Worm (Caenorhabditis elegans): ENCODE data around the gene F38B7.3.
A peak's percentile ranks its signal among the peaks of the same experiment; 100 is the strongest.

Gene F38B7.3

ce11 chrV:11535504-11536062, 13.3 kb upstream of the F38B7.3 start (continued):
- TF ChIP-seq irx-1 (tag; optimal IDR thresholded peaks at IDR 0.05) = no peak
- TF ChIP-seq nhr-85 (tag) = peak; percentile 34
- TF ChIP-seq dsc-1 (tag; optimal IDR thresholded peaks at IDR 0.05) = no peak
- TF ChIP-seq egl-13 (tag; optimal IDR thresholded peaks at IDR 0.05) = no peak
- TF ChIP-seq lin-15B (tag; optimal IDR thresholded peaks at IDR 0.05) = no peak
- no peak for TF ChIP-seq fos-1 (tag; optimal IDR thresholded peaks at IDR 0.05)
- no peak for TF ChIP-seq aly-2 (tag; optimal IDR thresholded peaks at IDR 0.05)
- no peak for TF ChIP-seq nhr-28 (tag; optimal IDR thresholded peaks at IDR 0.05)
- TF ChIP-seq mab-9 (GFP tag; IDR thresholded peaks at IDR 0.05) = no peak

ce11 chrV:11536667-11537066, 12.2 kb upstream of the F38B7.3 start:
- TF ChIP-seq efl-1 (optimal IDR thresholded peaks at IDR 0.05) = no peak
- peak in 1 of 2 experiments; percentile 83 for TF ChIP-seq efl-1 (GFP tag; optimal IDR thresholded peaks at IDR 0.05 in 1 of 2)
- TF ChIP-seq lin-14 (GFP tag; optimal IDR thresholded peaks at IDR 0.05) = peak; percentile 62
- no peak for TF ChIP-seq lsy-2 (tag; optimal IDR thresholded peaks at IDR 0.05)
- TF ChIP-seq nhr-85 (tag) = peak; percentile 46

- no peak for TF ChIP-seq mep-1 (tag; optimal IDR thresholded peaks at IDR 0.05)
- no peak for TF ChIP-seq efl-1 (optimal IDR thresholded peaks at IDR 0.05)
- peak in 1 of 2 experiments; percentile 21 for TF ChIP-seq efl-1 (GFP tag; optimal IDR thresholded peaks at IDR 0.05 in 1 of 2)
- TF ChIP-seq mef-2 (tag; optimal IDR thresholded peaks at IDR 0.05) = no peak
These were observed 9.4 kb upstream of the F38B7.3 start for ce11 chrV:11539502-11539901.

ce11 chrV:11541284-11541683, 7.6 kb upstream of the F38B7.3 start:
- TF ChIP-seq elt-3 (tag; optimal IDR thresholded peaks at IDR 0.05) (no peak), efl-1 (optimal IDR thresholded peaks at IDR 0.05) (peak in 1 of 2 experiments; percentile 3), efl-1 (GFP tag; optimal IDR thresholded peaks at IDR 0.05 in 1 of 2) (no peak), egl-27 (tag; optimal IDR thresholded peaks at IDR 0.05) (no peak), nhr-28 (tag; optimal IDR thresholded peaks at IDR 0.05) (no peak), jun-1 (tag; optimal IDR thresholded peaks at IDR 0.05) (peak; percentile 7), vab-15 (tag; optimal IDR thresholded peaks at IDR 0.05) (peak; percentile 4)

ce11 chrV:11543564-11543963, 5.3 kb upstream of the F38B7.3 start, which contains the start of gene F38B7.2:
F38B7.2 (plus strand) TSS chrV:11543963.
- TF ChIP-seq nhr-71 (tag; optimal IDR thresholded peaks at IDR 0.05) (peak; percentile 30), nhr-90 (tag; optimal IDR thresholded peaks at IDR 0.05; ENCODE audit: poor library complexity) (peak; percentile 2), lin-14 (GFP tag; optimal IDR thresholded peaks at IDR 0.05) (peak; percentile 23), blmp-1 (tag; optimal IDR thresholded peaks at IDR 0.05) (peak; percentile 44), efl-1 (optimal IDR thresholded peaks at IDR 0.05) (no peak), efl-1 (GFP tag; optimal IDR thresholded peaks at IDR 0.05 in 1 of 2) (peak in 1 of 2 experiments; percentile 89), pag-3 (tag; optimal IDR thresholded peaks at IDR 0.05; ENCODE audit: borderline replicate concordance, insufficient read depth) (no peak), nhr-20 (tag; optimal IDR thresholded peaks at IDR 0.05) (peak; percentile 11), elt-3 (tag; optimal IDR thresholded peaks at IDR 0.05) (peak in 4 of 6 experiments; percentile 25 to 48 (median 42)), nhr-85 (tag) (peak; percentile 90), snpc-4 (tag; optimal IDR thresholded peaks at IDR 0.05) (no peak)

- no peak for TF ChIP-seq alr-1 (tag; optimal IDR thresholded peaks at IDR 0.05; ENCODE audit: borderline replicate concordance)
- peak; percentile 48 for TF ChIP-seq nhr-85 (tag)
- no peak for TF ChIP-seq lsy-2 (tag; optimal IDR thresholded peaks at IDR 0.05)
- peak; percentile 24 for TF ChIP-seq fkh-8 (tag; optimal IDR thresholded peaks at IDR 0.05)
- no peak for TF ChIP-seq xbp-1 (tag; optimal IDR thresholded peaks at IDR 0.05)
These were observed 3.7 kb upstream of the F38B7.3 start, which contains the start of gene F38B7.10 for ce11 chrV:11545227-11545626. F38B7.10 (plus strand) TSS chrV:11545527.

- peak; percentile 30 for TF ChIP-seq fkh-8 (tag; optimal IDR thresholded peaks at IDR 0.05)
- no peak for TF ChIP-seq lsy-2 (tag; optimal IDR thresholded peaks at IDR 0.05)
- TF ChIP-seq ces-1 (GFP tag; optimal IDR thresholded peaks at IDR 0.05) = no peak
- no peak for TF ChIP-seq hlh-17 (GFP tag; optimal IDR thresholded peaks at IDR 0.05; ENCODE audit: borderline replicate concordance)
- TF ChIP-seq nhr-47 (tag; optimal IDR thresholded peaks at IDR 0.05) = no peak
These were observed 2.1 kb upstream of the F38B7.3 start, which contains the start of gene F38B7.11 for ce11 chrV:11546795-11547194. F38B7.11 (plus strand) TSS chrV:11547095.
